Worm (Caenorhabditis elegans): ENCODE measurements around the gene F36A4.1.

F36A4.1 gene

ce11 chrIV:4264649-4265048 lies 7.6 kb upstream of the F36A4.1 start:
- peak; percentile 74 for TF ChIP-seq ceh-8 (GFP tag; optimal IDR thresholded peaks at IDR 0.05)
- TF ChIP-seq unc-30 (tag; optimal IDR thresholded peaks at IDR 0.05), result no peak
- TF ChIP-seq mdl-1 (tag; optimal IDR thresholded peaks at IDR 0.05), result no peak
- TF ChIP-seq sup-37 (GFP tag; optimal IDR thresholded peaks at IDR 0.05), result no peak
- TF ChIP-seq nhr-19 (GFP tag; conservative IDR thresholded peaks at IDR 0.05), result no peak
- no peak for TF ChIP-seq mab-9 (GFP tag; IDR thresholded peaks at IDR 0.05)
- TF ChIP-seq snpc-4 (tag; optimal IDR thresholded peaks at IDR 0.05), result no peak
- no peak for TF ChIP-seq sptf-1 (tag; optimal IDR thresholded peaks at IDR 0.05)

ce11 chrIV:4265224-4265623 lies 7.0 kb upstream of the F36A4.1 start, which contains the start of gene F36A4.5:
TSS of gene F36A4.5 (plus strand) at chrIV:4265524.
- TF ChIP-seq nhr-71 (tag; optimal IDR thresholded peaks at IDR 0.05), result no peak
- no peak for TF ChIP-seq aly-2 (tag; optimal IDR thresholded peaks at IDR 0.05)
- TF ChIP-seq sup-37 (GFP tag; optimal IDR thresholded peaks at IDR 0.05), result no peak

ce11 chrIV:4265951-4266350 lies 6.3 kb upstream of the F36A4.1 start:
- TF ChIP-seq ztf-11 (tag; optimal IDR thresholded peaks at IDR 0.05) (no peak), nhr-85 (tag) (peak; percentile 37), nhr-47 (tag; optimal IDR thresholded peaks at IDR 0.05) (no peak), efl-3 (GFP tag; optimal IDR thresholded peaks at IDR 0.05) (no peak), snpc-4 (tag; optimal IDR thresholded peaks at IDR 0.05) (peak; percentile 63), egl-13 (tag; optimal IDR thresholded peaks at IDR 0.05) (no peak), dsc-1 (tag; optimal IDR thresholded peaks at IDR 0.05) (no peak), xbp-1 (tag; optimal IDR thresholded peaks at IDR 0.05) (no peak), fos-1 (tag; optimal IDR thresholded peaks at IDR 0.05) (no peak)

ce11 chrIV:4267320-4267719 lies 4.9 kb upstream of the F36A4.1 start, which contains the start of gene F36A4.4:
TSS of gene F36A4.4 (plus strand) at chrIV:4267620.
- TF ChIP-seq isw-1 (GFP tag; IDR thresholded peaks at IDR 0.05), result no peak
- TF ChIP-seq irx-1 (tag; optimal IDR thresholded peaks at IDR 0.05), result no peak
- TF ChIP-seq snpc-4 (tag; optimal IDR thresholded peaks at IDR 0.05), result no peak
- TF ChIP-seq sox-4 (tag; optimal IDR thresholded peaks at IDR 0.05), result no peak
- TF ChIP-seq pag-3 (tag; optimal IDR thresholded peaks at IDR 0.05; ENCODE audit: borderline replicate concordance, insufficient read depth), result no peak
- TF ChIP-seq blmp-1 (tag; optimal IDR thresholded peaks at IDR 0.05), result no peak
- no peak for TF ChIP-seq nhr-77 (tag; optimal IDR thresholded peaks at IDR 0.05)
- no peak for TF ChIP-seq vab-15 (tag; optimal IDR thresholded peaks at IDR 0.05)
- no peak for TF ChIP-seq mep-1 (tag; optimal IDR thresholded peaks at IDR 0.05)
- TF ChIP-seq ceh-82 (tag; optimal IDR thresholded peaks at IDR 0.05), result no peak
- no peak for TF ChIP-seq lin-39 (tag; optimal IDR thresholded peaks at IDR 0.05)
- no peak for TF ChIP-seq nhr-84 (tag; optimal IDR thresholded peaks at IDR 0.05)
- TF ChIP-seq nhr-47 (tag; optimal IDR thresholded peaks at IDR 0.05), result no peak
- no peak for TF ChIP-seq elt-3 (tag; optimal IDR thresholded peaks at IDR 0.05)
- no peak for TF ChIP-seq hlh-4 (tag; optimal IDR thresholded peaks at IDR 0.05)
- TF ChIP-seq tbx-2 (tag; optimal IDR thresholded peaks at IDR 0.05), result no peak
- TF ChIP-seq F16B12.6 (tag; optimal IDR thresholded peaks at IDR 0.05), result no peak
- no peak for TF ChIP-seq lin-15B (tag; optimal IDR thresholded peaks at IDR 0.05)
- TF ChIP-seq xbp-1 (tag; optimal IDR thresholded peaks at IDR 0.05), result no peak

ce11 chrIV:4269308-4269707 lies 3.0 kb upstream of the F36A4.1 start, which contains the start of gene F36A4.3:
TSS of gene F36A4.3 (plus strand) at chrIV:4269608.
- TF ChIP-seq tbx-2 (tag; optimal IDR thresholded peaks at IDR 0.05), result no peak
- TF ChIP-seq ceh-82 (tag; optimal IDR thresholded peaks at IDR 0.05), result no peak
- no peak for TF ChIP-seq unc-98 (GFP tag; IDR thresholded peaks at IDR 0.05)
- TF ChIP-seq aly-2 (tag; optimal IDR thresholded peaks at IDR 0.05), result no peak
- no peak for TF ChIP-seq mdl-1 (tag; optimal IDR thresholded peaks at IDR 0.05)
- TF ChIP-seq snu-23 (GFP tag; optimal IDR thresholded peaks at IDR 0.05), result no peak
- no peak for TF ChIP-seq lin-14 (GFP tag; optimal IDR thresholded peaks at IDR 0.05)
- TF ChIP-seq egl-13 (tag; optimal IDR thresholded peaks at IDR 0.05), result no peak
- no peak for TF ChIP-seq rnt-1 (tag; optimal IDR thresholded peaks at IDR 0.05)
- TF ChIP-seq snpc-4 (tag; optimal IDR thresholded peaks at IDR 0.05), result no peak
- no peak for TF ChIP-seq vab-15 (tag; optimal IDR thresholded peaks at IDR 0.05)
- no peak for TF ChIP-seq fos-1 (tag; optimal IDR thresholded peaks at IDR 0.05)
- no peak for TF ChIP-seq ceh-8 (GFP tag; optimal IDR thresholded peaks at IDR 0.05)
- no peak for TF ChIP-seq nhr-77 (tag; optimal IDR thresholded peaks at IDR 0.05)
- TF ChIP-seq nhr-84 (tag; optimal IDR thresholded peaks at IDR 0.05), result no peak
- no peak for TF ChIP-seq sptf-1 (tag; optimal IDR thresholded peaks at IDR 0.05)
- no peak for TF ChIP-seq zag-1 (tag; optimal IDR thresholded peaks at IDR 0.05)
- TF ChIP-seq pax-3 (tag; optimal IDR thresholded peaks at IDR 0.05), result no peak

All from whole organism, L1 larva.